Fruit fly (Drosophila melanogaster) whole organism, embryonic: ENCODE results near the gene NaPi-III.

Experiments
- Antp ChIP-seq: fragments of 200-800 bp; sonication (Bioruptor generic); optimal IDR thresholded peaks from 3 replicates; lab custom pipeline; 2016; ENCODE audit warnings: missing biosample characterization, missing genetic modification characterization
- Awh ChIP-seq: fragments of 200-800 bp; sonication (Bioruptor generic); IDR thresholded peaks from 2 replicates; pipeline ENCODE4, ENCODE4 v1.3.6; 2022; ENCODE audit warnings: missing biosample characterization, missing genetic modification characterization
- CG11247 ChIP-seq: fragments of 200-800 bp; sonication (Bioruptor generic); IDR thresholded peaks from 2 replicates; pipeline ENCODE4 v1.3.6; 2022; ENCODE audit warnings: missing biosample characterization, missing genetic modification characterization
- CG13775 ChIP-seq: fragments of 200-800 bp; sonication (Bioruptor generic); optimal IDR thresholded peaks from 3 replicates; lab custom pipeline; 2017; ENCODE audit warnings: missing biosample characterization, mild to moderate bottlenecking, missing genetic modification characterization
- CG14050 ChIP-seq: fragments of 200-800 bp; sonication (Bioruptor generic); IDR thresholded peaks from 3 replicates; pipeline ENCODE4 v1.3.6; 2022; ENCODE audit warnings: missing biosample characterization, missing genetic modification characterization
- CG15073 ChIP-seq: fragments of 200-800 bp; sonication (Bioruptor generic); optimal IDR thresholded peaks from 2 replicates; lab custom pipeline; 2016; ENCODE audit warnings: missing biosample characterization, missing genetic modification characterization
- CG17568 ChIP-seq: fragments of 200-800 bp; sonication (Bioruptor generic); optimal IDR thresholded peaks from 2 replicates; lab custom pipeline; 2018; ENCODE audit warnings: missing biosample characterization, mild to moderate bottlenecking, missing genetic modification characterization, moderate library complexity
- CG18476 ChIP-seq: fragments of 200-800 bp; sonication (Bioruptor generic); optimal IDR thresholded peaks from 2 replicates; lab custom pipeline; 2016; ENCODE audit warnings: missing biosample characterization, mild to moderate bottlenecking, missing genetic modification characterization
- CG2712 ChIP-seq: fragments of 200-800 bp; optimal IDR thresholded peaks from 3 replicates; lab custom pipeline; 2019; ENCODE audit warnings: missing biosample characterization, mild to moderate bottlenecking, missing genetic modification characterization, moderate library complexity
- CG2875 ChIP-seq: fragments of 200-800 bp; sonication (Bioruptor generic); optimal IDR thresholded peaks from 2 replicates; lab custom pipeline; 2017; ENCODE audit warnings: missing biosample characterization, mild to moderate bottlenecking, missing genetic modification characterization, missing genetic modification reagents
- CG3995 ChIP-seq: fragments of 200-800 bp; sonication (Bioruptor generic); optimal IDR thresholded peaks from 3 replicates; lab custom pipeline; 2016; ENCODE audit warnings: missing biosample characterization, missing genetic modification characterization
- CG4282 ChIP-seq: fragments of 200-800 bp; sonication (Bioruptor generic); optimal IDR thresholded peaks from 2 replicates; lab custom pipeline; 2016; ENCODE audit warnings: missing biosample characterization, missing genetic modification characterization
- CG4328 ChIP-seq: fragments of 200-800 bp; sonication (Bioruptor generic); optimal IDR thresholded peaks from 3 replicates; lab custom pipeline; 2017; ENCODE audit warnings: missing biosample characterization, missing genetic modification reagents, missing genetic modification characterization
- CG4707 ChIP-seq: fragments of 200-800 bp; sonication (Bioruptor generic); optimal IDR thresholded peaks from 2 replicates; lab custom pipeline; 2018; ENCODE audit warnings: missing biosample characterization, mild to moderate bottlenecking, missing genetic modification characterization, moderate library complexity
- CG4820 ChIP-seq: fragments of 200-800 bp; sonication (Bioruptor generic); optimal IDR thresholded peaks from 3 replicates; lab custom pipeline; 2016; ENCODE audit warnings: missing biosample characterization, missing genetic modification characterization
- CG4854 ChIP-seq: fragments of 200-800 bp; sonication (Bioruptor generic); optimal IDR thresholded peaks from 2 replicates; lab custom pipeline; 2016; ENCODE audit warnings: missing biosample characterization, missing genetic modification characterization, inconsistent platforms
- CG6175 ChIP-seq: fragments of 200-800 bp; sonication (Bioruptor generic); IDR thresholded peaks from 3 replicates; pipeline ENCODE4 v1.3.6; 2022; ENCODE audit warnings: missing biosample characterization, missing genetic modification characterization
- CG6272 ChIP-seq: fragments of 200-800 bp; sonication (Bioruptor generic); IDR thresholded peaks from 2 replicates; pipeline ENCODE4 v1.3.6; 2022; ENCODE audit warnings: missing biosample characterization, missing genetic modification characterization
- CG7271 ChIP-seq: fragments of 200-800 bp; sonication (Bioruptor generic); optimal IDR thresholded peaks from 2 replicates; lab custom pipeline; 2018; ENCODE audit warnings: missing biosample characterization, mild to moderate bottlenecking, missing genetic modification characterization, moderate library complexity
- CG8359 ChIP-seq: fragments of 200-800 bp; sonication (Bioruptor generic); optimal IDR thresholded peaks from 2 replicates; lab custom pipeline; 2017; ENCODE audit warnings: missing biosample characterization, mild to moderate bottlenecking, missing genetic modification characterization, borderline replicate concordance
- D19B ChIP-seq: fragments of 200-800 bp; sonication (Bioruptor generic); optimal IDR thresholded peaks from 2 replicates; lab custom pipeline; 2017; ENCODE audit warnings: missing biosample characterization, mild to moderate bottlenecking, missing genetic modification characterization
- Deaf1 ChIP-seq: fragments of 200-800 bp; optimal IDR thresholded peaks from 3 replicates; lab custom pipeline; 2019; ENCODE audit warnings: missing biosample characterization, mild to moderate bottlenecking, missing genetic modification characterization, moderate library complexity
- Doc2 ChIP-seq: fragments of 200-800 bp; sonication (Bioruptor generic); IDR thresholded peaks from 2 replicates; pipeline ENCODE4 v1.3.6; 2022; ENCODE audit warnings: missing biosample characterization, missing genetic modification characterization
- E2f2 ChIP-seq: fragments of 200-800 bp; sonication (Bioruptor generic); IDR thresholded peaks from 2 replicates; pipeline ENCODE4 v1.3.6; 2022; ENCODE audit warnings: missing biosample characterization, missing genetic modification characterization
- Hr3 ChIP-seq: fragments of 200-800 bp; sonication (Bioruptor generic); optimal IDR thresholded peaks from 3 replicates; lab custom pipeline; 2016; ENCODE audit warnings: missing biosample characterization, missing genetic modification characterization
- Jarid2 ChIP-seq: fragments of 200-800 bp; sonication (Bioruptor generic); optimal IDR thresholded peaks from 3 replicates; lab custom pipeline; 2017; ENCODE audit warnings: mild to moderate bottlenecking, missing biosample characterization, missing genetic modification reagents, missing genetic modification characterization
- Lpt ChIP-seq: fragments of >200 bp; optimal IDR thresholded peaks from 2 replicates; lab custom pipeline; 2018; ENCODE audit warnings: missing biosample characterization, missing genetic modification characterization
- Mad ChIP-seq: fragments of 200-800 bp; sonication (Bioruptor generic); optimal IDR thresholded peaks from 2 replicates; lab custom pipeline; 2016; ENCODE audit warnings: missing biosample characterization, missing genetic modification characterization
- Nf-YB ChIP-seq: fragments of 200-800 bp; sonication (Bioruptor generic); optimal IDR thresholded peaks from 3 replicates; lab custom pipeline; 2019; ENCODE audit warnings: missing biosample characterization, mild to moderate bottlenecking, missing genetic modification characterization, moderate library complexity
- Nf-YC ChIP-seq: fragments of 200-800 bp; optimal IDR thresholded peaks from 3 replicates; lab custom pipeline; 2019; ENCODE audit warnings: missing biosample characterization, mild to moderate bottlenecking, missing genetic modification characterization, moderate library complexity
- Oli ChIP-seq: fragments of 200-800 bp; sonication (Bioruptor generic); optimal IDR thresholded peaks from 2 replicates; lab custom pipeline; 2018; ENCODE audit warnings: missing biosample characterization, mild to moderate bottlenecking, missing genetic modification characterization, moderate library complexity
- Usf ChIP-seq: fragments of 200-800 bp; sonication (Bioruptor generic); optimal IDR thresholded peaks from 2 replicates; lab custom pipeline; 2017; ENCODE audit warnings: missing genotype, missing biosample characterization, missing genetic modification characterization
- Vsx1 ChIP-seq: fragments of 200-800 bp; sonication (Bioruptor generic); optimal IDR thresholded peaks from 2 replicates; lab custom pipeline; 2017; ENCODE audit warnings: missing biosample characterization, mild to moderate bottlenecking, missing genetic modification characterization, missing genetic modification reagents
- ara ChIP-seq: fragments of 200-800 bp; sonication (Bioruptor generic); IDR thresholded peaks from 2 replicates; pipeline ENCODE4 v1.3.6; 2022; ENCODE audit warnings: missing biosample characterization, missing genetic modification characterization
- dimm ChIP-seq: fragments of 200-800 bp; sonication (Bioruptor generic); IDR thresholded peaks from 2 replicates; pipeline ENCODE4 v1.3.6; 2022; ENCODE audit warnings: missing biosample characterization, missing genetic modification characterization
- fd64A ChIP-seq: fragments of 200-800 bp; sonication (Bioruptor generic); optimal IDR thresholded peaks from 3 replicates; lab custom pipeline; 2018; ENCODE audit warnings: missing biosample characterization, mild to moderate bottlenecking, missing genetic modification characterization
- gcm2 ChIP-seq: fragments of 200-800 bp; sonication (Bioruptor generic); optimal IDR thresholded peaks from 2 replicates; lab custom pipeline; 2016; ENCODE audit warnings: missing biosample characterization, missing genetic modification characterization
- lola ChIP-seq, 3 experiments: fragments of >200 bp in 2 of 3; fragments of 200-800 bp in 1 of 3; sonication (Bioruptor generic) in 1 of 3; optimal IDR thresholded peaks; 2 replicates each; lab custom pipeline; 2017 to 2019; ENCODE audit warnings: missing biosample characterization in 3 of 3, missing genetic modification characterization in 3 of 3, mild to moderate bottlenecking in 1 of 3, moderate library complexity in 1 of 3
- oc ChIP-seq: fragments of 200-800 bp; sonication (Bioruptor generic); optimal IDR thresholded peaks from 2 replicates; lab custom pipeline; 2018; ENCODE audit warnings: missing biosample characterization, mild to moderate bottlenecking, missing genetic modification characterization, moderate library complexity
- pnt ChIP-seq: fragments of 200-800 bp; sonication (Bioruptor generic); optimal IDR thresholded peaks from 3 replicates; lab custom pipeline; 2016; ENCODE audit warnings: missing biosample characterization, missing genetic modification characterization
- pros ChIP-seq: fragments of 200-800 bp; sonication (Bioruptor generic); optimal IDR thresholded peaks from 3 replicates; lab custom pipeline; 2019; ENCODE audit warnings: missing biosample characterization, mild to moderate bottlenecking, missing genetic modification characterization, moderate library complexity
- ranshi ChIP-seq: fragments of 200-800 bp; sonication (Bioruptor generic); IDR thresholded peaks from 2 replicates; pipeline ENCODE4 v1.3.6; 2022; ENCODE audit warnings: missing biosample characterization, missing genetic modification characterization
- schlank ChIP-seq: fragments of 200-800 bp; sonication (Bioruptor generic); optimal IDR thresholded peaks from 2 replicates; lab custom pipeline; 2018; ENCODE audit warnings: missing biosample characterization, mild to moderate bottlenecking, missing genetic modification characterization
- slp2 ChIP-seq: fragments of 200-800 bp; sonication (Bioruptor generic); optimal IDR thresholded peaks from 2 replicates; lab custom pipeline; 2016; ENCODE audit warnings: missing biosample characterization, missing genetic modification characterization
- sob ChIP-seq: fragments of 200-800 bp; sonication (Bioruptor generic); IDR thresholded peaks from 2 replicates; pipeline ENCODE4 v1.3.6; 2022; ENCODE audit warnings: missing biosample characterization, missing genetic modification characterization
- sr ChIP-seq: fragments of 200-800 bp; sonication (Bioruptor generic); IDR thresholded peaks from 3 replicates; pipeline ENCODE4 v1.3.6; 2022; ENCODE audit warnings: missing biosample characterization, missing genetic modification characterization
- tgo ChIP-seq: fragments of 200-800 bp; sonication (Bioruptor generic); IDR thresholded peaks from 3 replicates; pipeline ENCODE4 v1.3.6; 2022; ENCODE audit warnings: missing biosample characterization, missing genetic modification characterization
- tll ChIP-seq, 2 experiments: fragments of 200-800 bp in 1 of 2; fragments of >200 bp in 1 of 2; sonication (Bioruptor generic) in 1 of 2; optimal IDR thresholded peaks; 2 replicates each; lab custom pipeline; 2017 to 2019; ENCODE audit warnings: missing biosample characterization in 2 of 2, missing genetic modification characterization in 2 of 2, mild to moderate bottlenecking in 1 of 2, moderate library complexity in 1 of 2
- vvl ChIP-seq: fragments of 200-800 bp; sonication (Bioruptor generic); IDR thresholded peaks from 2 replicates; pipeline ENCODE4 v1.3.6; 2022; ENCODE audit warnings: missing biosample characterization, missing genetic modification characterization

NaPi-III gene

DNA sequence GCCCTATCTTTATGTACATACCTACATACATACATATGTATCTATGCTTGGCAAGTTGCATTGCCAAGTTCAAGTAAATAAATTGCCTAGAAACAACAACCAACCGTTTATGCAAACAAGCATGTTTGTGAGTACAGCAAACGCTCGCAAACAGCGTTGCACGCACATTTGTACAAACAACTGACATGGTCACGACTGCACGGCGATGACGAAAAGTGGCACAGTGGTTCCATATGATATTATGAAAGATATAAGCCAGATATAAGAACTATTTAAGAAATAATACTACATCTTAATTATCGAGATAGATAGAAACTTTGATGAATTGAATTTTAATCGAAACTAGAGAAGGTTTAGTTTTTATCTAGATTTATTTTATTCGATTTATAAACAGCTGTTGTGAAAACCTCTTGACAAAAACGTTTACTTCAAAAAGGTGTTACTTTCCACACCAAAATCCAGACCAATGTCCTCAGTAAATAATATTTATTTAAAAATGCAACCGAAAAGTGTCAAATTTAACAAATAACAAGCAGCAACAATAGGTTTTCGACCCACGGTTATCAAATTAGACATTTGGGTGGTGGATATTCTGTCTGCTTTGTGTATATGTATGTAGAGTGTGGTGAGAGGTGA is 33.2 kb upstream of the NaPi-III start (continued):
- peak in 1 of 3 experiments; percentile 96 for TF ChIP-seq lola (GFP tag; optimal IDR thresholded peaks at IDR 0.05; lab: Kevin White, UChicago)
- TF ChIP-seq oc (tag; lab: Kevin White, UChicago), result peak; percentile 81
- TF ChIP-seq Antp (GFP tag; lab: Kevin White, UChicago), result peak; percentile 58
- peak; percentile 71 for TF ChIP-seq CG8359
- TF ChIP-seq tll (GFP tag; optimal IDR thresholded peaks at IDR 0.05; lab: Kevin White, UChicago), result peak in 1 of 2 experiments; percentile 74
- peak; percentile 91 for TF ChIP-seq gcm2 (GFP tag; lab: Kevin White, UChicago)
- TF ChIP-seq ara (GFP tag; lab: Robert Waterston, UW), result peak; percentile 87
- peak; percentile 4; the same call in 1 of the 2 replicates for TF ChIP-seq dimm (GFP tag; lab: Robert Waterston, UW)
- TF ChIP-seq CG2712, result peak; percentile 96
- TF ChIP-seq CG13775 (GFP tag; lab: Kevin White, UChicago), result peak; percentile 92
- TF ChIP-seq Deaf1, result peak; percentile 77
- TF ChIP-seq Nf-YC, result peak; percentile 84
- peak; percentile 83; the same call in 2 of the 3 replicates for TF ChIP-seq tgo (GFP tag; lab: Robert Waterston, UW)
- TF ChIP-seq schlank (tag; lab: Kevin White, UChicago), result no peak
- TF ChIP-seq pros (GFP tag; lab: Kevin White, UChicago), result peak; percentile 27
- TF ChIP-seq Vsx1, result peak; percentile 83
- TF ChIP-seq CG15073 (GFP tag; lab: Kevin White, UChicago), result peak; percentile 61
- peak; percentile 58; the same call in 1 of the 2 replicates for TF ChIP-seq CG11247 (GFP tag; lab: Robert Waterston, UW)
- peak; percentile 87 for TF ChIP-seq CG4820 (GFP tag; lab: Kevin White, UChicago)
- peak; percentile 51 for TF ChIP-seq CG6272 (GFP tag; lab: Robert Waterston, UW)
- peak; percentile 67 for TF ChIP-seq CG7271 (tag; lab: Kevin White, UChicago)
- no peak for TF ChIP-seq CG6175
- TF ChIP-seq CG2875 (GFP tag; lab: Kevin White, UChicago), result peak; percentile 90
- peak; percentile 83 for TF ChIP-seq CG4282 (GFP tag; lab: Kevin White, UChicago)
- peak; percentile 57 for TF ChIP-seq CG4707
- peak; percentile 49; the same call in 1 of the 2 replicates for TF ChIP-seq Doc2 (GFP tag; lab: Robert Waterston, UW)
- peak; percentile 56 for TF ChIP-seq Usf (GFP tag; lab: Kevin White, UChicago)
- peak; percentile 45 for TF ChIP-seq fd64A (GFP tag; lab: Kevin White, UChicago)
- TF ChIP-seq Oli, result peak; percentile 97
- TF ChIP-seq CG4328 (GFP tag; lab: Kevin White, UChicago), result peak; percentile 44
- TF ChIP-seq Lpt (GFP tag; lab: Kevin White, UChicago), result no peak
- TF ChIP-seq CG14050 (GFP tag; lab: Robert Waterston, UW), result peak; percentile 35; the same call in 2 of the 3 replicates
- TF ChIP-seq Jarid2 (GFP tag; lab: Kevin White, UChicago), result peak; percentile 75
- peak; percentile 74; the same call in 2 of the 3 replicates for TF ChIP-seq sr (GFP tag; lab: Robert Waterston, UW)
- TF ChIP-seq ranshi (GFP tag; lab: Robert Waterston, UW), result peak; percentile 53; the same call in 1 of the 2 replicates
- TF ChIP-seq pnt (GFP tag; lab: Kevin White, UChicago), result peak; percentile 69
- TF ChIP-seq slp2 (GFP tag; lab: Kevin White, UChicago), result peak; percentile 80
- TF ChIP-seq Mad (GFP tag; lab: Kevin White, UChicago), result peak; percentile 77
- TF ChIP-seq CG3995 (GFP tag; lab: Kevin White, UChicago), result no peak
- peak; percentile 77 for TF ChIP-seq CG17568
- peak; percentile 90 for TF ChIP-seq Awh (GFP tag; lab: Robert Waterston, UW)
- peak; percentile 69; the same call in 1 of the 2 replicates for TF ChIP-seq sob (GFP tag; lab: Robert Waterston, UW)
- TF ChIP-seq Hr3 (GFP tag; lab: Kevin White, UChicago), result peak; percentile 91
- peak; percentile 72 for TF ChIP-seq E2f2 (GFP tag; lab: Robert Waterston, UW)
- TF ChIP-seq D19B (GFP tag; lab: Kevin White, UChicago), result peak; percentile 62
- TF ChIP-seq CG4854, result peak; percentile 73
- peak; percentile 83 for TF ChIP-seq Nf-YB (GFP tag; lab: Kevin White, UChicago)
- TF ChIP-seq CG18476, result peak; percentile 91
- TF ChIP-seq vvl (GFP tag; lab: Robert Waterston, UW), result peak; percentile 79
